Worm (Caenorhabditis elegans) whole organism, midembryonic: ENCODE measurements around the gene mrpl-16.

Experiments used
- T22C8.4 ChIP-seq: fragments of 200-800 bp; sonication (Bioruptor generic); IDR thresholded peaks from 2 replicates; pipeline ENCODE4 v1.3.6; 2022; ENCODE audit warnings: missing genetic modification characterization, missing compliant biosample characterization
- cog-1 ChIP-seq: sonication (generic microtip); optimal IDR thresholded peaks from 2 replicates; lab custom pipeline; 2016; ENCODE audit warnings: missing genetic modification characterization, missing compliant biosample characterization
- flt-1 ChIP-seq: fragments of 200-800 bp; sonication (Bioruptor generic); IDR thresholded peaks from 2 replicates; pipeline ENCODE4 v1.3.6; 2022; ENCODE audit warnings: missing genetic modification characterization, missing compliant biosample characterization
- klf-2 ChIP-seq: fragments of 200-800 bp; sonication (Bioruptor generic); conservative IDR thresholded peaks from 2 replicates; pipeline ENCODE4 v1.3.6; 2022; ENCODE audit warnings: missing genetic modification reagents, missing genetic modification characterization, missing compliant biosample characterization
- med-1 ChIP-seq: sonication (generic microtip); optimal IDR thresholded peaks from 2 replicates; lab custom pipeline; 2017; ENCODE audit warnings: missing genetic modification characterization, mild to moderate bottlenecking, missing compliant biosample characterization, antibody characterized with exemption, missing genetic modification reagents; ENCODE audit not compliant: insufficient read depth
- ref-1 ChIP-seq: fragments of 200-800 bp; sonication (Bioruptor generic); conservative IDR thresholded peaks from 2 replicates; pipeline ENCODE4 v1.3.6; 2022; ENCODE audit warnings: missing genetic modification reagents, missing genetic modification characterization, missing compliant biosample characterization
- tab-1 ChIP-seq: fragments of 200-800 bp; sonication (Bioruptor generic); IDR thresholded peaks from 2 replicates; pipeline ENCODE4 v1.3.6; 2022; ENCODE audit warnings: missing genetic modification characterization, missing compliant biosample characterization
- ztf-23 ChIP-seq: fragments of 200-800 bp; sonication (Bioruptor generic); IDR thresholded peaks from 2 replicates; pipeline ENCODE4 v1.3.6; 2022; ENCODE audit warnings: missing genetic modification reagents, missing genetic modification characterization, missing compliant biosample characterization
- ztf-29 ChIP-seq: fragments of 200-800 bp; sonication (Bioruptor generic); IDR thresholded peaks from 2 replicates; pipeline ENCODE4 v1.3.6; 2022; ENCODE audit warnings: missing genetic modification reagents, missing genetic modification characterization, missing compliant biosample characterization

The mrpl-16 gene

DNA sequence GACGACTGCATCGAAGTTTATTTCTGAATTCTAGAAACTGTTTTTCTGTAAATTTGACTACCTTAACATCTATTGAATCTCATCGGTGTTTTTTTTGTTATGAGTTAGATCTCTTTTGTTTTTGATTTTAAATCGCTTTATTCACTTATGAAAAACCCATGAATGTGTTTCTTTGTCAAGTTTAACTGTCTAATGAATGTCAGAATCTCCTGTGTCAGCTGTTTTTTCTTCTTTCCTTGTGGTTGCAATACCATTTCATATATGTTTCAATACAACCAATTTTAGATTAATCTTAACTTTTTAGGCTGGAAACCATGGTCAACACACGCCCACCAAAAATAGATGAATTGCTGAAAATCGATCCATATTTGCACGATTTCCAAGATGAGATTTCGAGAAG, 9.1 kb upstream of the mrpl-16 start, which contains the start of gene T04A8.7:
Gene T04A8.7, plus strand, starts transcription at position 301 of the 400 bp plus-strand sequence.
- TF ChIP-seq flt-1 (GFP tag; lab: Robert Waterston, UW) (no peak), med-1 (GFP tag; lab: Kevin White, UChicago) (no peak), tab-1 (GFP tag; lab: Robert Waterston, UW) (no peak), ztf-23 (GFP tag; lab: Robert Waterston, UW) (no peak), ref-1 (GFP tag; lab: Robert Waterston, UW) (no peak), cog-1 (no peak), T22C8.4 (GFP tag; lab: Robert Waterston, UW) (no peak), klf-2 (GFP tag; lab: Robert Waterston, UW) (no peak), ztf-29 (GFP tag; lab: Robert Waterston, UW) (no peak)

DNA sequence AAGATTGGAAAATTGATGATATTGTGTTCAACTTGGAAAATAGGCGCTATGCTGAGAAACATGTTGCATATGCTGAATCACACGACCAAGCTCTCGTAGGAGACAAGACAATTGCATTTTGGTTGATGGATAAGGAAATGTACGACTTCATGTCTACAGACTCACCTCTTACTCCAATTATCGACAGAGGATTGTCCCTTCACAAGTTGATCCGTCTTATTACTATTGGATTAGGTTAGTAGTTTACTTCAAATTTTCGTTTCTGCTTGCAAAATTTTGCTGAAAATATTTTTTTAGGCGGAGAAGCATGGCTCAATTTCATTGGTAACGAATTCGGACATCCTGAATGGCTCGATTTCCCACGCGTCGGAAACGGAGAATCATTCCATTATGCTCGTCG, 7.3 kb upstream of the mrpl-16 start:
- TF ChIP-seq cog-1 (no peak), ztf-29 (GFP tag; lab: Robert Waterston, UW) (no peak), tab-1 (GFP tag; lab: Robert Waterston, UW) (no peak), ref-1 (GFP tag; lab: Robert Waterston, UW) (no peak), flt-1 (GFP tag; lab: Robert Waterston, UW) (no peak), T22C8.4 (GFP tag; lab: Robert Waterston, UW) (no peak), med-1 (GFP tag; lab: Kevin White, UChicago) (no peak), klf-2 (GFP tag; lab: Robert Waterston, UW) (no peak), ztf-23 (GFP tag; lab: Robert Waterston, UW) (no peak)

DNA sequence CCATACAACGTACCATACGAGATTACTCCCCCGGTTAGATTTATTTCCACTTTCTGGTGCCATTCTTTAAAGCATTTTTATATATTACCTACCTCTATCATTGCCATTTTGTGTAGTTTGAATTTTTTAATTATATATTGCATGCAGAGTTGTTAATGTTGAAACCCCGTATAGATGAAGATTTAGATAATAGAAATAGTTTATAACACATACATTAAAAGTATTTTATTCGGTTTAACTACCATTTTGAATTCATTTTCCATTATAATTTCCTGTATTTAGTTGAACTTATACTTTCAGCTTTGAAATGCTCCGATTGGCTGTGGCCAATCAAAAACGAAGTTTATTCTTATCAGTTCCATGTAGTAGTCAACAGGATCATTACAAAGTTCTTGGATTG, 6.4 kb upstream of the mrpl-16 start, which contains the start of gene dnj-18:
Gene dnj-18, plus strand, starts transcription at position 301 of the 400 bp plus-strand sequence.
- no peak for TF ChIP-seq ztf-23 (GFP tag; lab: Robert Waterston, UW)
- TF ChIP-seq klf-2 (GFP tag; lab: Robert Waterston, UW): no peak
- no peak for TF ChIP-seq T22C8.4 (GFP tag; lab: Robert Waterston, UW)
- no peak for TF ChIP-seq ztf-29 (GFP tag; lab: Robert Waterston, UW)
- no peak for TF ChIP-seq med-1 (GFP tag; lab: Kevin White, UChicago)
- no peak for TF ChIP-seq ref-1 (GFP tag; lab: Robert Waterston, UW)
- TF ChIP-seq flt-1 (GFP tag; lab: Robert Waterston, UW): no peak
- no peak for TF ChIP-seq cog-1
- TF ChIP-seq tab-1 (GFP tag; lab: Robert Waterston, UW): no peak

DNA sequence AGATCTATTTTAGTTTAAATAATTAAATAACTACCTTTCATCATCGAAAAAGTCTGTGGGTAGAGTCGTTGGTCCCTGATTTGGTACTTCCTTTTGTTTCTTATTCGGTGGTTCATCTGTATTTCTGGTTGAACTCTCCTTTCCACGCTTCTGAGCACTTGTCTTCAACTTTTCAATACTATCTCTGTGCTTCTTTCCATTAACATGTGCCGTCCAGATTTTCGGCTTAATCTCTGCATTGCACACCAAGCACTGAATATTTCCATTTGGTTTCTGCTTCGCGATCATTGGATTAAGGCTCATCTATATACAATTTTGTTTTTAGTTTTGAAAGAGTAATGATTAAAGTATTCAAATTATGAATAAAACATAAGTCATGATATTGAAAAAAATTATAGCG, 4.3 kb upstream of the mrpl-16 start, which contains the start of gene sel-13:
Gene sel-13, minus strand, starts transcription at position 303 of the 400 bp plus-strand sequence.
- TF ChIP-seq med-1 (GFP tag; lab: Kevin White, UChicago): no peak
- no peak for TF ChIP-seq klf-2 (GFP tag; lab: Robert Waterston, UW)
- TF ChIP-seq cog-1: no peak
- TF ChIP-seq ztf-23 (GFP tag; lab: Robert Waterston, UW): no peak

- TF ChIP-seq med-1 (GFP tag; lab: Kevin White, UChicago): no peak
- no peak for TF ChIP-seq tab-1 (GFP tag; lab: Robert Waterston, UW)
- no peak for TF ChIP-seq ref-1 (GFP tag; lab: Robert Waterston, UW)
Observed at ce11 chrIII:4705207-4705606, 1.0 kb downstream of the mrpl-16 start, which contains the start of gene pgap-2. Gene pgap-2 (plus strand): TSS chrIII:4705507.

ce11 chrIII:4706678-4707077, 2.5 kb downstream of the mrpl-16 start, which contains the start of gene T04A8.13:
Gene T04A8.13 (plus strand): TSS chrIII:4706978.
- TF ChIP-seq flt-1 (GFP tag; lab: Robert Waterston, UW) (no peak), cog-1 (no peak), tab-1 (GFP tag; lab: Robert Waterston, UW) (no peak), ref-1 (GFP tag; lab: Robert Waterston, UW) (no peak), ztf-29 (GFP tag; lab: Robert Waterston, UW) (no peak), klf-2 (GFP tag; lab: Robert Waterston, UW) (no peak), med-1 (GFP tag; lab: Kevin White, UChicago) (no peak), ztf-23 (GFP tag; lab: Robert Waterston, UW) (no peak), T22C8.4 (GFP tag; lab: Robert Waterston, UW) (no peak)

- TF ChIP-seq cog-1: no peak
- no peak for TF ChIP-seq ztf-29 (GFP tag; lab: Robert Waterston, UW)
- TF ChIP-seq flt-1 (GFP tag; lab: Robert Waterston, UW): no peak
- TF ChIP-seq tab-1 (GFP tag; lab: Robert Waterston, UW): no peak
- no peak for TF ChIP-seq ref-1 (GFP tag; lab: Robert Waterston, UW)
- TF ChIP-seq T22C8.4 (GFP tag; lab: Robert Waterston, UW): no peak
- no peak for TF ChIP-seq ztf-23 (GFP tag; lab: Robert Waterston, UW)
- no peak for TF ChIP-seq klf-2 (GFP tag; lab: Robert Waterston, UW)
- TF ChIP-seq med-1 (GFP tag; lab: Kevin White, UChicago): no peak
Observed at ce11 chrIII:4708909-4709308, 4.7 kb downstream of the mrpl-16 start, which contains the start of gene T04A8.18. Gene T04A8.18 (plus strand): TSS chrIII:4709209.

DNA sequence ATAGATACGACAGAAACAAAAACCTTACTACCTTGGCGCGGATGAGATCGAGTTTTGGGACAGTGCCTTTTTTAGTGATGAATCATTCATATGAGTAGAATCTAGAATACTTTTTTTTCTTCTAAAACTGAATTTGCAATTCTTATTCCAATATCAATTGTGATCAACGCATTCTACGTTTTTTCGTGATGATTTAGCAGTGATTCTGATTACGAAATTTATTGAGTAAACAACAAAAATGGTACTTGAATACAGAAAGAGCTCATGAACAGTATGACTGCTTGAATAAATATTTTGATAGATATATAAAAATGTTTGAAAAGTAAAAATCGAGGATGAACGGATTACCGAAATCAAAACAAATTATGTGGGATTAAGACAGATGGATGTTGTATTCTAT, 10.9 kb downstream of the mrpl-16 start, which contains the start of gene him-18:
Gene him-18, minus strand, starts transcription at position 101 of the 400 bp plus-strand sequence.
- TF ChIP-seq klf-2 (GFP tag; lab: Robert Waterston, UW) (no peak), ztf-29 (GFP tag; lab: Robert Waterston, UW) (no peak), med-1 (GFP tag; lab: Kevin White, UChicago) (no peak), tab-1 (GFP tag; lab: Robert Waterston, UW) (no peak), cog-1 (no peak), ref-1 (GFP tag; lab: Robert Waterston, UW) (no peak), ztf-23 (GFP tag; lab: Robert Waterston, UW) (no peak), flt-1 (GFP tag; lab: Robert Waterston, UW) (no peak), T22C8.4 (GFP tag; lab: Robert Waterston, UW) (no peak)

- TF ChIP-seq tab-1 (GFP tag; lab: Robert Waterston, UW) (no peak), flt-1 (GFP tag; lab: Robert Waterston, UW) (0 out of 2 replicates have a peak, but pooled peaks have one; percentile 45)
Observed at ce11 chrIII:4720620-4721227, 16.5 kb downstream of the mrpl-16 start, which contains the start of gene emb-5. Gene emb-5 (minus strand): TSS chrIII:4720670.
